Fruit fly (Drosophila melanogaster) whole organism, embryonic: Measurements from ENCODE around the gene Mlp84B.

Experiments
- Asciz ChIP-seq: fragments of 200-800 bp; sonication (Bioruptor generic); optimal IDR thresholded peaks from 2 replicates; lab custom pipeline; 2017; ENCODE audit warnings: missing biosample characterization, mild to moderate bottlenecking, missing genetic modification characterization, missing genetic modification reagents
- Atf3 ChIP-seq: fragments of 200-800 bp; sonication (Bioruptor generic); optimal IDR thresholded peaks from 3 replicates; lab custom pipeline; 2016; ENCODE audit warnings: missing biosample characterization, missing genetic modification characterization
- Blimp-1 ChIP-seq: fragments of 200-800 bp; sonication (Bioruptor generic); optimal IDR thresholded peaks from 3 replicates; lab custom pipeline; 2018; ENCODE audit warnings: missing biosample characterization, missing genetic modification characterization, mild to moderate bottlenecking, moderate library complexity, missing genetic modification reagents
- CG10209 ChIP-seq: fragments of 200-800 bp; sonication (Bioruptor generic); optimal IDR thresholded peaks from 3 replicates; lab custom pipeline; 2017; ENCODE audit warnings: missing biosample characterization, mild to moderate bottlenecking, missing genetic modification characterization, missing genetic modification reagents
- CG10543 ChIP-seq: fragments of 200-800 bp; sonication (Bioruptor generic); optimal IDR thresholded peaks from 3 replicates; lab custom pipeline; 2017; ENCODE audit warnings: missing biosample characterization, mild to moderate bottlenecking, missing genetic modification characterization, moderate library complexity
- CG11696 ChIP-seq: fragments of 200-800 bp; sonication (Bioruptor generic); IDR thresholded peaks from 2 replicates; pipeline ENCODE4 v1.3.6; 2022; ENCODE audit warnings: missing biosample characterization, missing genetic modification characterization
- CG12942 ChIP-seq: fragments of 200-800 bp; sonication (Bioruptor generic); optimal IDR thresholded peaks from 3 replicates; lab custom pipeline; 2016; ENCODE audit warnings: missing biosample characterization, missing genetic modification characterization
- CG13424 ChIP-seq: fragments of 200-800 bp; sonication (Bioruptor generic); optimal IDR thresholded peaks from 2 replicates; lab custom pipeline; 2019; ENCODE audit warnings: missing biosample characterization, mild to moderate bottlenecking, missing genetic modification characterization, moderate library complexity
- CG1529 ChIP-seq: fragments of 200-800 bp; sonication (Bioruptor generic); optimal IDR thresholded peaks from 3 replicates; lab custom pipeline; 2018; ENCODE audit warnings: missing biosample characterization, missing genetic modification characterization
- CG17186 ChIP-seq: fragments of 200-800 bp; sonication (Bioruptor generic); optimal IDR thresholded peaks from 3 replicates; lab custom pipeline; 2017; ENCODE audit warnings: missing biosample characterization, missing genetic modification reagents, missing genetic modification characterization
- CG1792 ChIP-seq: fragments of 200-800 bp; sonication (Bioruptor generic); optimal IDR thresholded peaks from 2 replicates; lab custom pipeline; 2016; ENCODE audit warnings: missing biosample characterization, missing genetic modification characterization
- CG2678 ChIP-seq: fragments of 200-800 bp; sonication (Bioruptor generic); optimal IDR thresholded peaks from 3 replicates; lab custom pipeline; 2019; ENCODE audit warnings: missing biosample characterization, mild to moderate bottlenecking, missing genetic modification characterization, moderate library complexity
- CG3065 ChIP-seq: fragments of 200-800 bp; sonication (Bioruptor generic); optimal IDR thresholded peaks from 2 replicates; lab custom pipeline; 2016; ENCODE audit warnings: missing biosample characterization, missing genetic modification characterization
- CG33557 ChIP-seq: fragments of 200-800 bp; sonication (Bioruptor generic); optimal IDR thresholded peaks from 2 replicates; lab custom pipeline; 2019; ENCODE audit warnings: missing biosample characterization, mild to moderate bottlenecking, missing genetic modification characterization, moderate library complexity
- CG3838 ChIP-seq: fragments of 200-800 bp; sonication (Bioruptor generic); optimal IDR thresholded peaks from 3 replicates; lab custom pipeline; 2016; ENCODE audit warnings: missing biosample characterization, missing genetic modification characterization
- CG3995 ChIP-seq: fragments of 200-800 bp; sonication (Bioruptor generic); optimal IDR thresholded peaks from 3 replicates; lab custom pipeline; 2016; ENCODE audit warnings: missing biosample characterization, missing genetic modification characterization
- CG6272 ChIP-seq: fragments of 200-800 bp; sonication (Bioruptor generic); IDR thresholded peaks from 2 replicates; pipeline ENCODE4 v1.3.6; 2022; ENCODE audit warnings: missing biosample characterization, missing genetic modification characterization
- CG6683 ChIP-seq: fragments of 200-800 bp; sonication (Bioruptor generic); optimal IDR thresholded peaks from 2 replicates; lab custom pipeline; 2017; ENCODE audit warnings: missing biosample characterization, mild to moderate bottlenecking, missing genetic modification characterization, missing genetic modification reagents
- CG8765 ChIP-seq: fragments of 200-800 bp; sonication (Bioruptor generic); IDR thresholded peaks from 2 replicates; pipeline ENCODE4 v1.3.6; 2022; ENCODE audit warnings: missing biosample characterization, missing genetic modification characterization
- CoRest ChIP-seq: fragments of 200-800 bp; sonication (Bioruptor generic); optimal IDR thresholded peaks from 3 replicates; lab custom pipeline; 2018; ENCODE audit warnings: missing biosample characterization, mild to moderate bottlenecking, missing genetic modification characterization, moderate library complexity
- D ChIP-seq, 2 experiments: fragments of 200-800 bp in 1 of 2; fragments of >200 bp in 1 of 2; sonication (Bioruptor generic) in 1 of 2; optimal IDR thresholded peaks; 2 replicates in 1 of 2; 3 replicates in 1 of 2; lab custom pipeline; 2017; ENCODE audit warnings: mild to moderate bottlenecking in 1 of 2, missing biosample characterization in 1 of 2, missing genetic modification characterization in 1 of 2, missing genetic modification reagents in 1 of 2
- Dbx ChIP-seq: fragments of 200-800 bp; sonication (Bioruptor generic); IDR thresholded peaks from 3 replicates; pipeline ENCODE4 v1.3.6; 2022; ENCODE audit warnings: missing biosample characterization, missing genetic modification characterization
- GATAe ChIP-seq: fragments of 200-800 bp; sonication (Bioruptor generic); conservative IDR thresholded peaks from 2 replicates; pipeline ENCODE4 v1.3.6; 2022; ENCODE audit warnings: missing biosample characterization, missing genetic modification characterization
- HLH54F ChIP-seq: fragments of 200-800 bp; sonication (Bioruptor generic); optimal IDR thresholded peaks from 3 replicates; lab custom pipeline; 2016; ENCODE audit warnings: missing biosample characterization, missing genetic modification characterization
- HmgD ChIP-seq: fragments of 200-800 bp; sonication (Bioruptor generic); optimal IDR thresholded peaks from 3 replicates; lab custom pipeline; 2016; ENCODE audit warnings: missing biosample characterization, missing genetic modification characterization
- MBD-R2 ChIP-seq: fragments of 200-800 bp; sonication (Bioruptor generic); IDR thresholded peaks from 2 replicates; pipeline ENCODE4 v1.3.6; 2022; ENCODE audit warnings: missing biosample characterization, missing genetic modification characterization
- MESR4 ChIP-seq: fragments of 200-800 bp; sonication (Bioruptor generic); optimal IDR thresholded peaks from 2 replicates; lab custom pipeline; 2018; ENCODE audit warnings: missing biosample characterization, mild to moderate bottlenecking, missing genetic modification characterization, moderate library complexity
- Mad ChIP-seq: fragments of 200-800 bp; sonication (Bioruptor generic); optimal IDR thresholded peaks from 2 replicates; lab custom pipeline; 2016; ENCODE audit warnings: missing biosample characterization, missing genetic modification characterization
- Opbp ChIP-seq: fragments of 200-800 bp; sonication (Bioruptor generic); IDR thresholded peaks from 3 replicates; pipeline ENCODE4 v1.3.6; 2022; ENCODE audit warnings: missing biosample characterization, missing genetic modification characterization; ENCODE audit not compliant: partially characterized antibody
- Scr ChIP-seq: fragments of 200-800 bp; sonication (Bioruptor generic); IDR thresholded peaks from 2 replicates; pipeline ENCODE4 v1.3.6; 2022; ENCODE audit warnings: missing biosample characterization, missing genetic modification characterization; ENCODE audit not compliant: partially characterized antibody
- Sin3A ChIP-seq: fragments of >200 bp; optimal IDR thresholded peaks from 2 replicates; lab custom pipeline; 2018
- Stat92E ChIP-seq, 3 experiments: fragments of >200 bp in 2 of 3; fragments of 200-800 bp in 1 of 3; sonication (Bioruptor generic) in 1 of 3; optimal IDR thresholded peaks; 2 replicates each; lab custom pipeline; 2017 to 2019; ENCODE audit warnings: missing biosample characterization in 3 of 3, missing genetic modification characterization in 3 of 3, mild to moderate bottlenecking in 1 of 3, moderate library complexity in 1 of 3
- TFAM ChIP-seq: fragments of 200-800 bp; sonication (Bioruptor generic); optimal IDR thresholded peaks from 2 replicates; lab custom pipeline; 2017; ENCODE audit warnings: missing biosample characterization, missing genetic modification characterization, inconsistent platforms
- Xbp1 ChIP-seq: fragments of 200-800 bp; sonication (Bioruptor generic); optimal IDR thresholded peaks from 3 replicates; lab custom pipeline; 2016; ENCODE audit warnings: missing biosample characterization, mild to moderate bottlenecking, missing genetic modification characterization
- ab ChIP-seq: fragments of 200-800 bp; sonication (Bioruptor generic); optimal IDR thresholded peaks from 2 replicates; lab custom pipeline; 2016; ENCODE audit warnings: missing biosample characterization, missing genetic modification characterization
- cato ChIP-seq: fragments of 200-800 bp; sonication (Bioruptor generic); optimal IDR thresholded peaks from 2 replicates; lab custom pipeline; 2016; ENCODE audit warnings: missing biosample characterization, missing genetic modification characterization, borderline replicate concordance
- eyg ChIP-seq: fragments of 200-800 bp; sonication (Bioruptor generic); optimal IDR thresholded peaks from 3 replicates; lab custom pipeline; 2016; ENCODE audit warnings: missing biosample characterization, missing genetic modification characterization
- gfzf ChIP-seq: fragments of 200-800 bp; sonication (Bioruptor generic); optimal IDR thresholded peaks from 2 replicates; lab custom pipeline; 2016; ENCODE audit warnings: missing biosample characterization, mild to moderate bottlenecking, missing genetic modification characterization, moderate library complexity
- inv ChIP-seq: fragments of 200-800 bp; sonication (Bioruptor generic); IDR thresholded peaks from 2 replicates; pipeline ENCODE4 v1.3.6; 2022; ENCODE audit warnings: missing biosample characterization, missing genetic modification characterization; ENCODE audit not compliant: partially characterized antibody
- klu ChIP-seq: fragments of 200-800 bp; sonication (Bioruptor generic); IDR thresholded peaks from 2 replicates; pipeline ENCODE4 v1.3.6; 2022; ENCODE audit warnings: missing biosample characterization, missing genetic modification characterization
- maf-S ChIP-seq: fragments of 200-800 bp; sonication (Bioruptor generic); optimal IDR thresholded peaks from 2 replicates; lab custom pipeline; 2016; ENCODE audit warnings: missing biosample characterization, missing genetic modification characterization
- odd ChIP-seq: fragments of 200-800 bp; sonication (Bioruptor generic); optimal IDR thresholded peaks from 2 replicates; lab custom pipeline; 2017; ENCODE audit warnings: missing biosample characterization, mild to moderate bottlenecking, missing genetic modification characterization
- p53 ChIP-seq: fragments of 200-800 bp; sonication (Bioruptor generic); optimal IDR thresholded peaks from 2 replicates; lab custom pipeline; 2016; ENCODE audit warnings: missing biosample characterization, missing genetic modification characterization
- ro ChIP-seq: fragments of 200-800 bp; sonication (Bioruptor generic); IDR thresholded peaks from 2 replicates; pipeline ENCODE4 v1.3.6; 2022; ENCODE audit warnings: missing biosample characterization, missing genetic modification characterization
- scrt ChIP-seq: fragments of 200-800 bp; sonication (Bioruptor generic); optimal IDR thresholded peaks from 2 replicates; lab custom pipeline; 2018; ENCODE audit warnings: missing biosample characterization, mild to moderate bottlenecking, missing genetic modification characterization, moderate library complexity
- sd ChIP-seq: fragments of 200-800 bp; sonication (Bioruptor generic); optimal IDR thresholded peaks from 3 replicates; lab custom pipeline; 2018; ENCODE audit warnings: missing biosample characterization, mild to moderate bottlenecking, missing genetic modification characterization, moderate library complexity
- stwl ChIP-seq: fragments of 200-800 bp; sonication (Bioruptor generic); optimal IDR thresholded peaks from 3 replicates; lab custom pipeline; 2018; ENCODE audit warnings: missing biosample characterization, mild to moderate bottlenecking, missing genetic modification characterization, moderate library complexity
- sug ChIP-seq: fragments of 200-800 bp; optimal IDR thresholded peaks from 2 replicates; lab custom pipeline; 2019; ENCODE audit warnings: missing biosample characterization, mild to moderate bottlenecking, missing genetic modification characterization, moderate library complexity
- ttk ChIP-seq: fragments of 200-800 bp; sonication (Bioruptor generic); IDR thresholded peaks from 2 replicates; pipeline ENCODE4 v2.1.2; 2022; ENCODE audit warnings: missing biosample characterization, missing genetic modification characterization
- usp ChIP-seq: fragments of >200 bp; optimal IDR thresholded peaks from 2 replicates; lab custom pipeline; 2017; ENCODE audit warnings: missing biosample characterization, missing genetic modification characterization

The Mlp84B gene

DNA sequence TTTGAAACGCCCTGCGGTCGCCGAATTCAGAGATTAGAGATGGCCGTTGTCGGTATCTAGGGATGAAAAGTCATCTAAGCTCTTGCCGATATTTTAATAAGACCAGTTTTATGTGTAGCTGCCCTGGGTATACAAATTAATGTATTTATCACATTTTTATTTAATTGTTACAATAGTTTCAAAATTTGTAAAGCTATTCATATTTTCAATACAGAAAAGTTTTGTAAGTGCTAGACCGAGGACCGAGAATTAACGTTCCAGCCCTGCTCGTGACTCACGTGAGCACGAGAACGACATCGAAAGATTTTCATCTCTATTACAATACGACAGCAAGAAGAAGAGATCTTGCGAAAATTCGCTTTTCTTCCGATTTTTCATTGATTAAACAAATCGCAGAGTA, 50.4 kb downstream of the Mlp84B start, which contains the start of the genes CG1105 and CG1965 (continued):
- TF ChIP-seq CG13424 (tag; lab: Kevin White, UChicago) (peak; percentile 94), p53 (GFP tag; lab: Kevin White, UChicago) (peak; percentile 82), ttk (GFP tag; lab: Robert Waterston, UW) (peak; percentile 91), gfzf (GFP tag; lab: Kevin White, UChicago) (peak; percentile 58), GATAe (GFP tag; lab: Robert Waterston, UW) (peak; percentile 65), HmgD (GFP tag; lab: Kevin White, UChicago) (peak; percentile 78), klu (GFP tag; lab: Robert Waterston, UW) (peak; percentile 94), usp (GFP tag; lab: Kevin White, UChicago) (no peak), scrt (GFP tag; lab: Kevin White, UChicago) (peak; percentile 77), CG33557 (peak; percentile 86), CG17186 (GFP tag; lab: Kevin White, UChicago) (peak; percentile 84), CG10543 (peak; percentile 91), CG10209 (GFP tag; lab: Kevin White, UChicago) (peak; percentile 90), inv (GFP tag; lab: Robert Waterston, UW) (peak; percentile 99), CG1792 (GFP tag; lab: Kevin White, UChicago) (peak; percentile 88), maf-S (GFP tag; lab: Kevin White, UChicago) (peak; percentile 92), CG3995 (GFP tag; lab: Kevin White, UChicago) (peak; percentile 66), eyg (GFP tag; lab: Kevin White, UChicago) (peak; percentile 76), sug (tag; lab: Kevin White, UChicago) (peak; percentile 92), sd (peak; percentile 82), ab (GFP tag; lab: Kevin White, UChicago) (peak; percentile 68), CG8765 (GFP tag; lab: Robert Waterston, UW) (peak; percentile 96), CG6683 (peak; percentile 71), Dbx (GFP tag; lab: Robert Waterston, UW) (peak; percentile 95), Sin3A (lab: Kevin White, UChicago) (peak; percentile 98), Xbp1 (GFP tag; lab: Kevin White, UChicago) (peak; percentile 97), odd (GFP tag; lab: Kevin White, UChicago) (peak; percentile 60), CG3065 (GFP tag; lab: Kevin White, UChicago) (peak; percentile 84), CG1529 (GFP tag; lab: Kevin White, UChicago) (peak; percentile 77), MESR4 (GFP tag; lab: Kevin White, UChicago) (no peak), CG3838 (GFP tag; lab: Kevin White, UChicago) (peak; percentile 92), Scr (GFP tag; lab: Robert Waterston, UW) (peak; percentile 99), cato (GFP tag; lab: Kevin White, UChicago) (peak; percentile 94), CG2678 (tag; lab: Kevin White, UChicago) (peak; percentile 91), CG11696 (GFP tag; lab: Robert Waterston, UW) (no peak), MBD-R2 (GFP tag; lab: Robert Waterston, UW) (peak; percentile 96), Opbp (peak; percentile 95), D (optimal IDR thresholded peaks at IDR 0.05; lab: Kevin White, UChicago) (no peak), D (GFP tag; optimal IDR thresholded peaks at IDR 0.05; lab: Kevin White, UChicago) (peak; percentile 85), CoRest (tag; lab: Kevin White, UChicago) (peak; percentile 95), TFAM (GFP tag; lab: Kevin White, UChicago) (peak; percentile 15), ro (GFP tag; lab: Robert Waterston, UW) (peak; percentile 79), HLH54F (GFP tag; lab: Kevin White, UChicago) (peak; percentile 97), CG6272 (GFP tag; lab: Robert Waterston, UW) (peak; percentile 96), Blimp-1 (peak; percentile 90), CG12942 (GFP tag; lab: Kevin White, UChicago) (peak; percentile 95), stwl (tag; lab: Kevin White, UChicago) (peak; percentile 82), Asciz (GFP tag; lab: Kevin White, UChicago) (peak; percentile 71), Atf3 (GFP tag; lab: Kevin White, UChicago) (peak; percentile 88), Mad (GFP tag; lab: Kevin White, UChicago) (peak; percentile 97), Stat92E (GFP tag; optimal IDR thresholded peaks at IDR 0.05; lab: Kevin White, UChicago) (peak in 1 of 3 experiments; percentile 83)
